Worm (Caenorhabditis elegans): ENCODE results near the gene F58A4.1.

DNA sequence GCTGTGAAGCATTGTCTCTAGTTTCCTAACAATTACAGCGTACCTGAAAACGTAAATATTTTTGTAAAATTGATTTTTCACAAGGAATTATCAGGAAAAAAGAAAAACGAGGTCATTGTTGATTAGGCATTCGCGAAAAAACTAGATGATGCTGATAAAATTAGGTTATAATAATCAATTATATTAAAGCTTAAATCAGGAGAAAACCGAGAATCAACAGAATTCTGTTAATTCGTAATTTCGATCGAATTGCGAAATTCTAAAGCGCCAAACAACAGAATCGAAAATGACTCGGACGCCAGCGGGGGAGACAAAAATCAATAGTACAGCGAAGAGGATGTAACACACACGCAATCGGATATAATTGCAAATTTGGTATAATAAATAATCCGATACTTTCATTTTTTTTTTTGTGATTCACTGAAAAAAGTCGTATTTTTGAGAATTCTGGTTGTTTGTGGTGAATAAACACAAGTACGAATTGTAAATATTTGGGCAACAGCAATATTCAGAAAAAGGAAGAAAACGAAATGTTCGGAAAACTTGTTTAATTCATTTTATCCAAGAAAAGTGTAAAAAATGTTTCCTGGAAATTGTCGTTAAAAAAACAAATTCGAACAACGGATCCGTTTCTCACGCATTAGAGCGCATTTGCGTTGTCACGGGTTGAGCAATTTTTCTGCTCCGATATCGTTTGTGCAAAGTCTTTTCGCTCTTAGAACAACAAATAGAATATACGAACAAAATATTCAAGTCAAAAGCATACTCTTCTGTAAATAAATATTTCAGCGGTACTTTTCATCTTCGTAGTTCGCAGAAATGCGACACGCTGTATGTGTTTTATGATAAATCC lies 18.0 kb upstream of the F58A4.1 start, which contains the start of gene ced-7:
- TF ChIP-seq ztf-11 (tag; optimal IDR thresholded peaks at IDR 0.05) (no peak), R02D3.7 (tag; optimal IDR thresholded peaks at IDR 0.05) (no peak)

Measured in whole organism, L2 larva.